Worm (Caenorhabditis elegans) whole organism, late embryonic: Measurements from ENCODE around the gene F40G12.6.

Source experiments
- ama-1 ChIP-seq: fragments of 150-350 bp; optimal IDR thresholded peaks from 2 replicates; lab custom pipeline; 2014
- ceh-9 ChIP-seq: sonication (generic microtip); optimal IDR thresholded peaks from 2 replicates; lab custom pipeline; 2016; ENCODE audit warnings: mild to moderate bottlenecking, missing genetic modification characterization, inconsistent platforms, missing compliant biosample characterization
- fax-1 ChIP-seq: sonication (generic microtip); optimal IDR thresholded peaks from 2 replicates; lab custom pipeline; 2016; ENCODE audit warnings: missing genotype, missing genetic modification characterization, missing compliant biosample characterization
- fkh-10 ChIP-seq: fragments of 150-350 bp; optimal IDR thresholded peaks from 2 replicates; lab custom pipeline; 2014; ENCODE audit warnings: missing biosample characterization, missing genetic modification reagents, missing genetic modification characterization
- fkh-6 ChIP-seq: sonication (generic microtip); optimal IDR thresholded peaks from 2 replicates; lab custom pipeline; 2016; ENCODE audit warnings: missing genetic modification characterization, missing compliant biosample characterization
- hlh-15 ChIP-seq: sonication (generic microtip); optimal IDR thresholded peaks from 2 replicates; lab custom pipeline; 2016; ENCODE audit warnings: missing genetic modification characterization, missing compliant biosample characterization
- pax-1 ChIP-seq: fragments of 150-350 bp; optimal IDR thresholded peaks from 2 replicates; lab custom pipeline; 2014; ENCODE audit warnings: missing biosample characterization, missing genetic modification characterization
- pha-4 ChIP-seq: fragments of 150-350 bp; optimal IDR thresholded peaks from 2 replicates; lab custom pipeline; 2018; ENCODE audit warnings: missing biosample characterization, missing genetic modification reagents, missing genetic modification characterization
- pros-1 ChIP-seq: fragments of 150-350 bp; optimal IDR thresholded peaks from 2 replicates; lab custom pipeline; 2014; ENCODE audit warnings: missing biosample characterization, missing genetic modification reagents, missing genetic modification characterization
- sox-4 ChIP-seq: sonication (generic microtip); optimal IDR thresholded peaks from 2 replicates; lab custom pipeline; 2017; ENCODE audit warnings: mild to moderate bottlenecking, missing genetic modification characterization, inconsistent platforms, missing compliant biosample characterization
- tbx-2 ChIP-seq: sonication (generic microtip); optimal IDR thresholded peaks from 2 replicates; lab custom pipeline; 2016; ENCODE audit warnings: missing genetic modification characterization, missing compliant biosample characterization
- tbx-7 ChIP-seq: sonication (generic microtip); optimal IDR thresholded peaks from 2 replicates; lab custom pipeline; 2016; ENCODE audit warnings: missing genotype, missing genetic modification characterization, missing compliant biosample characterization

DNA sequence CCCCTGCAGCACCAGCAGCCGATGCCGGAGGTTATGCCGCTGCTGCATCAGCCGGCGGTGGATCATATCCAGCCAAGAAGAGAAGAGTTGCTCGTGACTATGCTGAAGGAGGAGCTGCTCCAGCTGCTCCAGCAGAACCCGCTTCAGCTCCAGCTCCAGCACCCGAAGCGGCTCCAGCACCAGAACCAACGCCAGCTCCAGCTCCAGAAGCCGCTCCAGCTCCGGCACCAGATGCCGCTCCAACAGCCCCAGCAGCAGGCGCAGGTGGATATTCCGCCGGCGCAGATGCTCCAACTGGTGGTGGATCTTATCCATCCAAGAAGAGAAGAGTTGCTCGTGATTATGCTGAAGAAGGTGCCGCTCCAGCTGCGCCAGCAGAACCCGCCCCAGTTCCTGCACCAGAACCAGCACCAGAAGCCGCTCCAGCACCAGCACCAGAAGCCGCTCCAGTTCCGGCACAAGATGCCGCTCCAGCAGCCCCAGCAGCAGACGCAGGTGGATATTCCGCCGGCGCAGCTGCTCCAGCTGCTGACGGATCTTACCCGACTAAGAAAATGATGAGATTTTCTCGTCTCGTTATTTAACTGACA lies 47.9 kb upstream of the F40G12.6 start:
- TF ChIP-seq ceh-9 (tag; lab: Kevin White, UChicago) (peak; percentile 28), pha-4 (tag; lab: Kevin White, UChicago) (no peak), fkh-6 (tag; lab: Kevin White, UChicago) (no peak), fkh-10 (GFP tag; lab: Kevin White, UChicago) (no peak), tbx-2 (tag; lab: Kevin White, UChicago) (no peak), sox-4 (no peak), ama-1 (lab: Kevin White, UChicago) (no peak), pros-1 (tag; lab: Kevin White, UChicago) (no peak), fax-1 (tag; lab: Kevin White, UChicago) (no peak), tbx-7 (tag; lab: Kevin White, UChicago) (no peak), hlh-15 (tag; lab: Kevin White, UChicago) (no peak), pax-1 (tag; lab: Kevin White, UChicago) (no peak)
